Fruit fly (Drosophila melanogaster) ovary, adult (tissue): ENCODE data around the gene CG15601.

Experiments
- CG17801 ChIP-seq: fragments of 200-800 bp; optimal IDR thresholded peaks from 2 replicates; lab custom pipeline; 2019; ENCODE audit warnings: missing biosample characterization, mild to moderate bottlenecking, missing genetic modification characterization, moderate library complexity; ENCODE audit not compliant: partially characterized antibody

CG15601 gene

DNA sequence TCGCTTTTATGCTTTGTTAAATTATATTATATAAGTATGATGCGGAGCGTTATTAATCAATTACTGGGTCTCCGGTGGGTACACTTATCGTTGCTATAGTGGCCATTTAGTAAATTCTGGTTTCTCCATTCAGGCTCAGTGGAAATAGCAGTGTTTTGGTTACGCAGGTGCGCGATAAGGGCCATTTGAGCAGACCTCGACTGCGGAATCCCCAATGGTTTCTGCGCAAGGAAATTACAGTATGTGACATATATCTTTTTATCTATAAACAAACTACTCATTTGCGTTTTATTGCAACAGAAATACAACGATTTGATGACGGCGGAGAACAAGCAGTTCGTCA, 50.8 kb downstream of the CG15601 start:
- TF ChIP-seq CG17801 (GFP tag; lab: Kevin White, UChicago), result no peak
